Worm (Caenorhabditis elegans) whole organism, early embryonic: Measurements from ENCODE around the gene str-131.

Source experiments
- F13C5.2 ChIP-seq: sonication (generic microtip); optimal IDR thresholded peaks from 2 replicates; lab custom pipeline; 2017; ENCODE audit warnings: mild to moderate bottlenecking, missing genetic modification characterization, inconsistent platforms, missing compliant biosample characterization
- ama-1 ChIP-seq: fragments of 150-350 bp; optimal IDR thresholded peaks from 2 replicates; lab custom pipeline; 2014
- ceh-13 ChIP-seq: fragments of 200-800 bp; sonication (Bioruptor generic); optimal IDR thresholded peaks from 2 replicates; lab custom pipeline; 2018; ENCODE audit warnings: mild to moderate bottlenecking, missing genetic modification characterization, missing compliant biosample characterization
- ceh-36 ChIP-seq: sonication (generic microtip); optimal IDR thresholded peaks from 2 replicates; lab custom pipeline; 2016; ENCODE audit warnings: missing genetic modification characterization, inconsistent platforms, missing compliant biosample characterization
- ets-7 ChIP-seq: sonication (generic microtip); optimal IDR thresholded peaks from 2 replicates; lab custom pipeline; 2016; ENCODE audit warnings: missing genotype, missing genetic modification characterization, missing compliant biosample characterization
- flt-1 ChIP-seq: fragments of 200-800 bp; sonication (Bioruptor generic); IDR thresholded peaks from 2 replicates; pipeline ENCODE4 v1.3.6; 2022; ENCODE audit warnings: missing genetic modification characterization, missing compliant biosample characterization
- hmbx-1 ChIP-seq: sonication (generic microtip); optimal IDR thresholded peaks from 2 replicates; lab custom pipeline; 2016; ENCODE audit warnings: mild to moderate bottlenecking, missing genetic modification characterization, missing compliant biosample characterization
- hmg-4 ChIP-seq: fragments of 200-800 bp; sonication (Bioruptor generic); optimal IDR thresholded peaks from 2 replicates; lab custom pipeline; 2018; ENCODE audit warnings: mild to moderate bottlenecking, missing genetic modification characterization, missing compliant biosample characterization
- tbx-37 ChIP-seq: fragments of 200-800 bp; sonication (Bioruptor generic); conservative IDR thresholded peaks from 2 replicates; pipeline ENCODE4 v1.3.6; 2022; ENCODE audit warnings: missing genetic modification reagents, missing genetic modification characterization, missing compliant biosample characterization

DNA sequence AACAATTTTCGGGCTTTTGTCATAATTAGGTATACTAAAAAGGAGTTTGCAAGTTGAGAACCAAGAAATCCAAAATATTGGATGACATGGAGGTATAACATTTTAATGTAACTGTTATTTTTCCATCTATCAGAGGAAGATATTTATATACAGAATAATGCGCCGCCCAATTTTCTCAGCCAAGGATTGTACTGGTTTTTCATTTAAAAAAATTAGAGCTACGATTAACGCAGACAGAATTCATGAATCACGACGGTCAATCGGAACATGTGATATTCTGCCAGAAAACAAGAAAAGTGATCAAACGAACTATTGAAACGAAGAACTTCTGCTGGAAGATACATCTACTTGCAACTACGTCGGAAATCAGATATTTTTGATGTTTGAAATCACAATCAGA is 16.8 kb upstream of the str-131 start, which contains the start of gene str-145:
- TF ChIP-seq F13C5.2 (tag; lab: Kevin White, UChicago) (no peak), ama-1 (lab: Kevin White, UChicago) (no peak), flt-1 (GFP tag; lab: Robert Waterston, UW) (no peak), ets-7 (no peak), hmg-4 (GFP tag; lab: Kevin White, UChicago) (no peak), hmbx-1 (tag; lab: Kevin White, UChicago) (no peak), ceh-13 (no peak), tbx-37 (GFP tag; lab: Robert Waterston, UW) (no peak), ceh-36 (tag; lab: Kevin White, UChicago) (no peak)
